Fruit fly (Drosophila melanogaster): ENCODE measurements around the gene rpr.
A peak's percentile ranks its signal among the peaks of the same experiment; 100 is the strongest.

rpr gene

dm6 chr3L:18404347-18404746, 6.1 kb upstream of the rpr start (continued):
- peak; percentile 25; the same call in 1 of the 3 replicates for TF ChIP-seq row (GFP tag; IDR thresholded peaks at IDR 0.05)
- TF ChIP-seq CTCF (GFP tag; optimal IDR thresholded peaks at IDR 0.05): no peak
- TF ChIP-seq CG1603 (tag; optimal IDR thresholded peaks at IDR 0.05): peak; percentile 25
- peak; percentile 1 for TF ChIP-seq stwl (tag; optimal IDR thresholded peaks at IDR 0.05)
- no peak for TF ChIP-seq CG7963 (GFP tag; IDR thresholded peaks at IDR 0.05; ENCODE audit: partially characterized antibody)
- TF ChIP-seq dysf (GFP tag; IDR thresholded peaks at IDR 0.05): 0 out of 3 replicates have a peak, but pooled peaks have one; percentile 17
- no peak for TF ChIP-seq CG11456 (GFP tag; IDR thresholded peaks at IDR 0.05)
- no peak for TF ChIP-seq kay (GFP tag; optimal IDR thresholded peaks at IDR 0.05)
- no peak for TF ChIP-seq sob (GFP tag; IDR thresholded peaks at IDR 0.05)
- TF ChIP-seq CG14050 (GFP tag; IDR thresholded peaks at IDR 0.05): no peak
- TF ChIP-seq salm (tag; optimal IDR thresholded peaks at IDR 0.05): no peak
- peak in 1 of 3 experiments; percentile 51 for TF ChIP-seq lola (GFP tag; optimal IDR thresholded peaks at IDR 0.05)
- no peak for TF ChIP-seq az2 (GFP tag; optimal IDR thresholded peaks at IDR 0.05)
- no peak for TF ChIP-seq yki (optimal IDR thresholded peaks at IDR 0.05)
- 0 out of 2 replicates have a peak, but pooled peaks have one; percentile 20 for TF ChIP-seq CG11696 (GFP tag; IDR thresholded peaks at IDR 0.05)
- TF ChIP-seq CG14860 (GFP tag; IDR thresholded peaks at IDR 0.05; ENCODE audit: partially characterized antibody): no peak
- TF ChIP-seq CG15696 (tag; optimal IDR thresholded peaks at IDR 0.05): peak; percentile 9
- TF ChIP-seq CG8388 (GFP tag; optimal IDR thresholded peaks at IDR 0.05): peak; percentile 25
- TF ChIP-seq CG10959 (GFP tag; IDR thresholded peaks at IDR 0.05): no peak

dm6 chr3L:18402628-18403587, 4.7 kb upstream of the rpr start:
- TF ChIP-seq her (GFP tag; optimal IDR thresholded peaks at IDR 0.05): peak; percentile 35
- TF ChIP-seq CG12104 (GFP tag; optimal IDR thresholded peaks at IDR 0.05): peak; percentile 56
- 0 out of 3 replicates have a peak, but pooled peaks have one; percentile 10 for TF ChIP-seq CG2199 (GFP tag; IDR thresholded peaks at IDR 0.05)
- TF ChIP-seq CG15011 (GFP tag; optimal IDR thresholded peaks at IDR 0.05): peak; percentile 45
- no peak for TF ChIP-seq gce (GFP tag; IDR thresholded peaks at IDR 0.05)
- TF ChIP-seq TFAM (GFP tag; optimal IDR thresholded peaks at IDR 0.05): peak; percentile 55
- TF ChIP-seq croc (GFP tag; conservative IDR thresholded peaks at IDR 0.05): peak; percentile 24; the same call in 1 of the 3 replicates
- peak; percentile 35 for TF ChIP-seq CG1602 (GFP tag; optimal IDR thresholded peaks at IDR 0.05)
- 0 out of 3 replicates have a peak, but pooled peaks have one; percentile 36 for TF ChIP-seq z (GFP tag; IDR thresholded peaks at IDR 0.05)
- TF ChIP-seq sob (GFP tag; IDR thresholded peaks at IDR 0.05): no peak
- TF ChIP-seq CG10979 (tag; optimal IDR thresholded peaks at IDR 0.05): peak; percentile 83
- no peak for TF ChIP-seq CG8944 (GFP tag; optimal IDR thresholded peaks at IDR 0.05)
- TF ChIP-seq CG4707 (GFP tag; optimal IDR thresholded peaks at IDR 0.05): peak; percentile 53
- TF ChIP-seq kay (GFP tag; optimal IDR thresholded peaks at IDR 0.05): peak; percentile 75
- peak in 1 of 2 experiments; percentile 48 for TF ChIP-seq Pdp1 (GFP tag; optimal IDR thresholded peaks at IDR 0.05)
- peak; percentile 52 for TF ChIP-seq D19A (tag; optimal IDR thresholded peaks at IDR 0.05)
- TF ChIP-seq CG34376 (GFP tag; optimal IDR thresholded peaks at IDR 0.05): no peak
- no peak for TF ChIP-seq CG9215 (GFP tag; IDR thresholded peaks at IDR 0.05)
- peak; percentile 28 for TF ChIP-seq crc (GFP tag; optimal IDR thresholded peaks at IDR 0.05)
- peak; percentile 55 for TF ChIP-seq CG8290 (GFP tag; optimal IDR thresholded peaks at IDR 0.05)
- peak in 1 of 2 experiments; percentile 83 for TF ChIP-seq CG8290 (tag; optimal IDR thresholded peaks at IDR 0.05)
- TF ChIP-seq CG13424 (tag; optimal IDR thresholded peaks at IDR 0.05): peak; percentile 56
- TF ChIP-seq CG12219 (GFP tag; optimal IDR thresholded peaks at IDR 0.05): peak; percentile 7
- peak; percentile 48; the same call in 1 of the 2 replicates for TF ChIP-seq CG17328 (GFP tag; IDR thresholded peaks at IDR 0.05)
- peak; percentile 4 for TF ChIP-seq tin (GFP tag; optimal IDR thresholded peaks at IDR 0.05)
- no peak for TF ChIP-seq zfh2 (GFP tag; optimal IDR thresholded peaks at IDR 0.05)
- TF ChIP-seq pho (GFP tag; optimal IDR thresholded peaks at IDR 0.05): no peak
- no peak for TF ChIP-seq lab (GFP tag; optimal IDR thresholded peaks at IDR 0.05)
- peak; percentile 30 for TF ChIP-seq tx (GFP tag; optimal IDR thresholded peaks at IDR 0.05)
- TF ChIP-seq Six4 (GFP tag; optimal IDR thresholded peaks at IDR 0.05): peak; percentile 24
- TF ChIP-seq Hr3 (GFP tag; optimal IDR thresholded peaks at IDR 0.05): peak; percentile 41
- peak; percentile 69 for TF ChIP-seq Spps (tag; optimal IDR thresholded peaks at IDR 0.05)

Measured in whole organism, embryonic.